Worm (Caenorhabditis elegans): ENCODE measurements around the gene ttr-54.

ce11 chrIV:10191498-10191897, 35.9 kb downstream of the ttr-54 start:
- TF ChIP-seq unc-62 (GFP tag; optimal IDR thresholded peaks at IDR 0.05): no peak
- no peak for TF ChIP-seq snpc-4 (tag; optimal IDR thresholded peaks at IDR 0.05)
- no peak for TF ChIP-seq lin-13 (tag; optimal IDR thresholded peaks at IDR 0.05)
- no peak for TF ChIP-seq M03D4.4 (tag; optimal IDR thresholded peaks at IDR 0.05)
- no peak for TF ChIP-seq mab-5 (tag; optimal IDR thresholded peaks at IDR 0.05)
